Worm (Caenorhabditis elegans) whole organism, L4/young adult: ENCODE data around the gene trr-1.
"Not testable (repeated sequence)": the region's sequence is repeated elsewhere in the genome, so short reads cannot be mapped to it uniquely, and the experiment has no call there.

Experiments used
- W03F9.2 ChIP-seq: fragments of 150-350 bp; optimal IDR thresholded peaks from 2 replicates; lab custom pipeline; 2014; ENCODE audit warnings: missing biosample characterization, missing genetic modification characterization
- dao-5 ChIP-seq: sonication (generic microtip); optimal IDR thresholded peaks from 2 replicates; lab custom pipeline; 2016; ENCODE audit warnings: missing genotype, missing genetic modification characterization, moderate library complexity, missing compliant biosample characterization
- him-1 ChIP-seq: sonication (generic microtip); optimal IDR thresholded peaks from 2 replicates; lab custom pipeline; 2016; ENCODE audit warnings: missing genotype, missing genetic modification reagents, missing genetic modification characterization, missing compliant biosample characterization

trr-1 gene

DNA sequence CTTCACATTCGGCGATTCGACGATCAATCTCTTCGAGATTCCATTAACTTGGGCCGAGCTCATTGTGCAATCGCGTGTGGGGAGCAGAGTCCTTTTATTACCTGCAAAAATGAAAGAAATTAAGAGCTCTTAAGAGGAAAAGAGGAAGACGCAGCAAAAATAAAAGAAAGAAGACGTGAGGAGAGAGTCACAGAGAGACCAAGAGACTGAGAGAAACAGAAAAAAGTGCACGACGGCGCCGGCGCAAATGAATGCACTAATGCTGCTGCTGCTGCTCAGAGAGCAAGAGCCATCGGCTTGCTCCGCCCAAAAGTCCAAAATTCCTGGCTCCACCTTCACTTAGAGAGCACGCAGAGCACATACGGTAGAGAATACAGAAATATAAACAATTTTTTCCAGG lies 24.5 kb upstream of the trr-1 start, which contains the start of gene inos-1:
Gene inos-1 (minus strand): TSS at position 101 of the 400 bp plus-strand sequence.
- no peak for TF ChIP-seq dao-5 (tag; lab: Kevin White, UChicago)
- TF ChIP-seq him-1 (tag; lab: Kevin White, UChicago), result no peak
- no peak for TF ChIP-seq W03F9.2 (tag; lab: Kevin White, UChicago)

- no peak for TF ChIP-seq dao-5 (tag; lab: Kevin White, UChicago)
Measured at ce11 chrII:11695945-11696270, 20.2 kb upstream of the trr-1 start, which contains the start of gene xpf-1. Gene xpf-1 (plus strand): TSS chrII:11696171.

ce11 chrII:11695161-11695944 lies 19.6 kb upstream of the trr-1 start, which contains the start of gene tars-1:
Gene tars-1 (minus strand): TSS chrII:11695657.
- not testable (repeated sequence) for TF ChIP-seq W03F9.2, dao-5, him-1 (tag; lab: Kevin White, UChicago)

ce11 chrII:11694432-11694831 lies 18.7 kb upstream of the trr-1 start:
- TF ChIP-seq W03F9.2 (tag; lab: Kevin White, UChicago) (no peak), him-1 (tag; lab: Kevin White, UChicago) (no peak), dao-5 (tag; lab: Kevin White, UChicago) (no peak)

DNA sequence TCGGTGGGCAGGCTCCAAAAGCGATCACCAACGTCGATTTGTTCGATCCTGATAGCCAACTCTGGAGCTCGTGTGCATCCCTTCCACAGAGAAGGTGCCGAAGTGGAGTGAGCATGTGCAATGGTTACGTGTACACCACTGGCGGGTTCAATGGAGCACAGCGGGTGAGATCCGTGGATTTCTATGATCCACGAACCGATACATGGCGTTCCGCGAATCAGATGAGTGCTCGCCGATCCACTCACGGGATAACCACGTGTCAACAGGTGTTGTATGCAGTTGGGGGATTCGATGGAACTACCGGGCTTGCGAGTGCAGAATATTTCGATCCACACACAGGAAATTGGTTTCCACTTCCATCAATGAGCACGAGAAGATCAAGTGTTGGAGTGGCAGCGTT lies 15.1 kb upstream of the trr-1 start:
- TF ChIP-seq dao-5 (tag; lab: Kevin White, UChicago) (no peak), W03F9.2 (tag; lab: Kevin White, UChicago) (no peak), him-1 (tag; lab: Kevin White, UChicago) (no peak)

- no peak for TF ChIP-seq W03F9.2 (tag; lab: Kevin White, UChicago)
- TF ChIP-seq him-1 (tag; lab: Kevin White, UChicago), result no peak
- TF ChIP-seq dao-5 (tag; lab: Kevin White, UChicago), result no peak
Measured at ce11 chrII:11689941-11690340, 14.2 kb upstream of the trr-1 start.

DNA sequence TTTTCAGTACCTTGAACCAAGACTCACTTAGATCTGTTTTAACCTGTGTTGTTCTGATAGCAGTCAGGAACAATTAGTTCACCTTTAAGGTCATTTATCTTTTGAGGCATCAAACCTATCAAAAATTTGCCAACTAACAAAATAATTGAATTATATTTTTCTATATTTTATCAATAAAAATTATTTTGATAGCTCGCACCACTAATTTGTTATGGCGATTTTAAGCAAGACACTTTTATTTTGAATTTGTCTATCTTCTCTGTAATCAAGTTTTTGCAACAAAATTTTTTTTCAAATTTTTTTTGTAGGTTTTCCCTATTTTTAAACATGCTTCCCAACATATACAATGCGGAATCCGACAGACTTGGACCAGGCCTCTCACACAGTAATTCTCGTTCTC lies 12.9 kb upstream of the trr-1 start, which contains the start of gene kel-1:
Gene kel-1 (plus strand): TSS at position 301 of the 400 bp plus-strand sequence.
- TF ChIP-seq dao-5 (tag; lab: Kevin White, UChicago), result no peak

- TF ChIP-seq dao-5 (tag; lab: Kevin White, UChicago) (no peak), him-1 (tag; lab: Kevin White, UChicago) (no peak), W03F9.2 (tag; lab: Kevin White, UChicago) (no peak)
Measured at ce11 chrII:11688011-11688410, 12.3 kb upstream of the trr-1 start.

DNA sequence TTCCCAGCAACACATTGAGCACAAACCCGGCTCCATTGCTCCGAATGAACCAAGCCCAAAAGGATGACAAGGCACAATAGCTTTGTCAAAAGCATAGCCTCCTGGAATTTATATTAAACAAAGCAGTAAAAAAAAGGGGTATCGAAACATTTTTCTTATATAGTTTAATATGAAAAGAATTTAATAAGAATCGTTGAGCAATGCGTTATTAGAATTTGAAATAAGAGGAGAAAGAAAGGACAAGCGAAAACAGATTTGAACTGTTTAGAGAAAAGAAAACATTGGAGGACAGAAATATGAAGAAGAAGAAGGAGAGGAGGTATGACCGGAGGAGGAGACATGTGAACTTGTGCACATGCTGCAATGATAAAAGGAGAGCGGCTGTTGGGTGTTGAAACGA lies 9.4 kb upstream of the trr-1 start, which contains the start of gene C47D12.5:
Gene C47D12.5 (minus strand): TSS at position 101 of the 400 bp plus-strand sequence.
- TF ChIP-seq W03F9.2 (tag; lab: Kevin White, UChicago), result no peak
- TF ChIP-seq dao-5 (tag; lab: Kevin White, UChicago), result no peak
- no peak for TF ChIP-seq him-1 (tag; lab: Kevin White, UChicago)

- TF ChIP-seq dao-5 (tag; lab: Kevin White, UChicago) (no peak), him-1 (tag; lab: Kevin White, UChicago) (no peak), W03F9.2 (tag; lab: Kevin White, UChicago) (no peak)
Measured at ce11 chrII:11681136-11681824, 5.6 kb upstream of the trr-1 start, which contains the start of the genes sfxn-1.4 and C47D12.4. Gene sfxn-1.4 (minus strand): TSS chrII:11681236. Gene C47D12.4 (plus strand): TSS chrII:11681774.

- TF ChIP-seq W03F9.2 (tag; lab: Kevin White, UChicago), result no peak
- TF ChIP-seq him-1 (tag; lab: Kevin White, UChicago), result no peak
- TF ChIP-seq dao-5 (tag; lab: Kevin White, UChicago), result no peak
Measured at ce11 chrII:11680220-11680619, 4.5 kb upstream of the trr-1 start.

ce11 chrII:11658854-11659253 lies 16.9 kb downstream of the trr-1 start:
- TF ChIP-seq him-1 (tag; lab: Kevin White, UChicago) (no peak), W03F9.2 (tag; lab: Kevin White, UChicago) (no peak), dao-5 (tag; lab: Kevin White, UChicago) (no peak)

DNA sequence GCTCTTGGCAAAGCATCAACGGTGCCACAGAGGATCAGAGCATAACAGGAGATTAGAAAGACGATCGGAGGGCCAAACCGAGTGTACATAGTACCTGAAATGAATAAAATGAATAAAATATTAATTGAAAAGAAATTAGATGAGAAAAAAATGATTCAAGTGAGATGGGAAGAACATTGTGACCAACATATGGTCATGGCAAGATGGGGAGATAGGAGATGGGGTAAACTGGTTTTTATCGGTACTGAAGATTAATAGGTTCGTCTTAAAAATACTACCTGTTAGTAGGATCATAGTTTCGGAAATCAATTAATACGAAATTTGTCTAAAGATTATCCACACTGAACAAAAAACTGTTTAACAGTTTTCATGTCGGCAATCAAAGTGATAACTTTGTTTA lies 18.6 kb downstream of the trr-1 start, which contains the start of gene nep-1:
Gene nep-1 (minus strand): TSS at position 101 of the 400 bp plus-strand sequence.
- TF ChIP-seq him-1 (tag; lab: Kevin White, UChicago) (no peak), W03F9.2 (tag; lab: Kevin White, UChicago) (no peak), dao-5 (tag; lab: Kevin White, UChicago) (no peak)
